Worm (Caenorhabditis elegans): ENCODE measurements around the gene luc-7L.

DNA sequence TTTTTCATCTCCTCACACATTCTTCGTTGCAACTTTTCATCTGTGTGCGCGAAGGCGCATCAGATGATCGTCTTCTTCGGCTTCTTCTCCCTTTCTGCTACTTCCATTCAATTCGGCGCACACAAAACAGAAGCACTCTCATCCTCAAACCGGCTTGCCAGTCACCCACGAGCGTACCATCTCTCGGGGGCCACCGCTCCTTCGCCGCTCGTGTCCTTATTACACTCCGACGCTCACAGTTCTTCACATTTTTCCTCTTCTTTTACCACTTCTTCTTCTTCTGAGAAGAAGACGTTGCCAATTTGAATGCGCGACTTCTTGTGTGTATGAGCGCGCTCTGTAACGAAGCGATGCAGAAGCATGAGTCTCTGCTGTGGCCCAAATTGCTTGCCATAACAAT is 28.8 kb downstream of the luc-7L start:
- TF ChIP-seq snpc-4 (GFP tag; optimal IDR thresholded peaks at IDR 0.05), result no peak
- TF ChIP-seq snpc-4 (tag; optimal IDR thresholded peaks at IDR 0.05), result no peak
- no peak for TF ChIP-seq atf-7 (tag; optimal IDR thresholded peaks at IDR 0.05)
- no peak for TF ChIP-seq mcd-1 (GFP tag; IDR thresholded peaks at IDR 0.05)
